Worm (Caenorhabditis elegans) whole organism, young adult: ENCODE results near the gene set-31.

Experiments used
- Y67H2A.10 ChIP-seq: fragments of 200-800 bp; sonication (Bioruptor generic); conservative IDR thresholded peaks from 2 replicates; pipeline ENCODE4 v1.3.6; 2022; ENCODE audit warnings: missing genetic modification reagents, missing genetic modification characterization, missing compliant biosample characterization
- atf-7 ChIP-seq: sonication (generic microtip); optimal IDR thresholded peaks from 2 replicates; lab custom pipeline; 2017; ENCODE audit warnings: mild to moderate bottlenecking, missing genetic modification characterization, missing compliant biosample characterization
- attf-6 ChIP-seq: fragments of 200-800 bp; sonication (Bioruptor generic); IDR thresholded peaks from 2 replicates; pipeline ENCODE4 v1.3.6; 2022; ENCODE audit warnings: missing genetic modification reagents, missing genetic modification characterization, missing compliant biosample characterization
- unc-62 ChIP-seq: fragments of 150-350 bp; optimal IDR thresholded peaks from 2 replicates; lab custom pipeline; 2014; ENCODE audit warnings: missing biosample characterization, missing genetic modification reagents, missing genetic modification characterization

DNA sequence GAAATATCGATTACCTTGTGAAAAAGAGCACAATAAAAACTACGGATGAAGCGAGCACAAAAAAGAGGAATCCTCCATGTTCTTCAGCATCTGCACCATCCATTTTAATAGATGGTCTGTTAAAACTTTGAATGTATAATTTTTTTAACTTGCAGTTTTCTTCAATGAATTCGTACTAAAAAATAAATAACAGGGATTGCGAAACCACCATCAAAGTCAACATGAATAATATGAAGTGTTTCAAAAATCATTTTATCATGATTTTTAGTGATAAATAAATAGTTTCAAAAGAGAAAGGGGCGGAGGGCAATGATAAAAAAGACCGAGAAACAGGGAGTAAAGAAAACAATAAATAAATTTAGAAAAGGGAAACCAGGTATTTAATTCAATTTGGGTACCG is 3.6 kb downstream of the set-31 start, which contains the start of gene dhs-22:
- TF ChIP-seq attf-6 (GFP tag; lab: Robert Waterston, UW) (no peak), unc-62 (GFP tag; lab: Kevin White, UChicago) (no peak), Y67H2A.10 (GFP tag; lab: Robert Waterston, UW) (no peak), atf-7 (tag; lab: Kevin White, UChicago) (no peak)
